Worm (Caenorhabditis elegans) whole organism, L4 larva: ENCODE results near the gene adh-1.
A peak's percentile ranks its signal among the peaks of the same experiment; 100 is the strongest.

Experiments
- ZK546.5 ChIP-seq, 2 experiments: sonication (generic microtip); optimal IDR thresholded peaks; 2 replicates each; lab custom pipeline; 2017; ENCODE audit warnings: missing biosample characterization in 2 of 2, missing genetic modification characterization in 2 of 2
- aly-2 ChIP-seq: sonication (generic microtip); optimal IDR thresholded peaks from 2 replicates; lab custom pipeline; 2018; ENCODE audit warnings: missing biosample characterization, missing genetic modification characterization
- ceh-44 ChIP-seq: fragments of 200-800 bp; sonication (Bioruptor generic); IDR thresholded peaks from 2 replicates; pipeline ENCODE4 v1.3.6; 2022; ENCODE audit warnings: missing genetic modification reagents, missing genetic modification characterization, missing compliant biosample characterization
- ces-1 ChIP-seq: fragments of 150-350 bp; sonication (generic microtip); optimal IDR thresholded peaks from 4 replicates; lab custom pipeline; 2014; ENCODE audit warnings: missing biosample characterization, missing genetic modification reagents, missing genetic modification characterization
- fos-1 ChIP-seq: fragments of 150-350 bp; optimal IDR thresholded peaks from 2 replicates; lab custom pipeline; 2014; ENCODE audit warnings: missing biosample characterization, missing genetic modification characterization
- lin-13 ChIP-seq: fragments of 150-350 bp; optimal IDR thresholded peaks from 2 replicates; lab custom pipeline; 2014; ENCODE audit warnings: missing biosample characterization, missing genetic modification reagents, missing genetic modification characterization
- lir-3 ChIP-seq: sonication (generic microtip); optimal IDR thresholded peaks from 2 replicates; lab custom pipeline; 2016; ENCODE audit warnings: mild to moderate bottlenecking, missing genetic modification characterization, missing compliant biosample characterization
- mep-1 ChIP-seq: fragments of 150-350 bp; sonication (generic microtip); optimal IDR thresholded peaks from 3 replicates; lab custom pipeline; 2014; ENCODE audit warnings: missing biosample characterization, missing genetic modification characterization
- nhr-102 ChIP-seq: sonication (generic microtip); optimal IDR thresholded peaks from 2 replicates; lab custom pipeline; 2016; ENCODE audit warnings: mild to moderate bottlenecking, missing genetic modification characterization, moderate library complexity, missing compliant biosample characterization
- nhr-25 ChIP-seq: sonication (generic microtip); optimal IDR thresholded peaks from 2 replicates; lab custom pipeline; 2017; ENCODE audit warnings: missing genetic modification characterization, mild to moderate bottlenecking, missing compliant biosample characterization, antibody characterized with exemption, moderate library complexity, borderline replicate concordance; ENCODE audit not compliant: insufficient read depth
- nhr-28 ChIP-seq: fragments of 150-350 bp; optimal IDR thresholded peaks from 2 replicates; lab custom pipeline; 2014; ENCODE audit warnings: missing biosample characterization, missing genetic modification characterization
- snpc-4 ChIP-seq: fragments of 150-350 bp; optimal IDR thresholded peaks from 2 replicates; lab custom pipeline; 2014; ENCODE audit warnings: missing biosample characterization, missing genetic modification characterization

- TF ChIP-seq ZK546.5 (tag; optimal IDR thresholded peaks at IDR 0.05; lab: Kevin White, UChicago) (no peak), fos-1 (tag; lab: Kevin White, UChicago) (no peak), nhr-25 (tag; lab: Kevin White, UChicago) (no peak), snpc-4 (tag; lab: Kevin White, UChicago) (no peak), ces-1 (GFP tag; lab: Kevin White, UChicago) (peak; percentile 60), mep-1 (tag; lab: Kevin White, UChicago) (no peak), nhr-102 (tag; lab: Kevin White, UChicago) (no peak), nhr-28 (tag; lab: Kevin White, UChicago) (no peak), aly-2 (tag; lab: Kevin White, UChicago) (no peak), lin-13 (no peak), ceh-44 (GFP tag; lab: Robert Waterston, UW) (no peak), lir-3 (tag; lab: Kevin White, UChicago) (no peak)
Measured at ce11 chrV:11854905-11855304, 33.1 kb upstream of the adh-1 start.
